Fruit fly (Drosophila melanogaster): Measurements from ENCODE around the gene CG15601.

The CG15601 gene

dm6 chrX:15740288-15740726 lies 29.9 kb downstream of the CG15601 start (continued):
- TF ChIP-seq CG18764 (GFP tag; optimal IDR thresholded peaks at IDR 0.05): peak; percentile 45
- no peak for TF ChIP-seq CG32767 (GFP tag; IDR thresholded peaks at IDR 0.05)
- TF ChIP-seq Meics (GFP tag; optimal IDR thresholded peaks at IDR 0.05): peak; percentile 85
- peak; percentile 26 for TF ChIP-seq ERR (GFP tag; optimal IDR thresholded peaks at IDR 0.05)
- TF ChIP-seq CHES-1-like (GFP tag; optimal IDR thresholded peaks at IDR 0.05): peak; percentile 50
- TF ChIP-seq CG4282 (GFP tag; optimal IDR thresholded peaks at IDR 0.05): no peak
- TF ChIP-seq CG10654 (GFP tag; optimal IDR thresholded peaks at IDR 0.05): peak; percentile 31
- TF ChIP-seq dmrt99B (tag; optimal IDR thresholded peaks at IDR 0.05): peak; percentile 71
- TF ChIP-seq tna (GFP tag; IDR thresholded peaks at IDR 0.05; ENCODE audit: partially characterized antibody): no peak
- peak; percentile 7 for TF ChIP-seq MTF-1 (GFP tag; optimal IDR thresholded peaks at IDR 0.05; ENCODE audit: borderline replicate concordance)
- no peak for TF ChIP-seq CG7963 (GFP tag; IDR thresholded peaks at IDR 0.05; ENCODE audit: partially characterized antibody)
- peak; percentile 45 for TF ChIP-seq NC2β (GFP tag; optimal IDR thresholded peaks at IDR 0.05)
- no peak for TF ChIP-seq pan (optimal IDR thresholded peaks at IDR 0.05)
- peak in 1 of 2 experiments; percentile 84 for TF ChIP-seq pan (GFP tag; optimal IDR thresholded peaks at IDR 0.05 in 1 of 2, IDR thresholded peaks at IDR 0.05 in 1 of 2)
- peak; percentile 57; the same call in 1 of the 3 replicates for TF ChIP-seq CG34422 (GFP tag; IDR thresholded peaks at IDR 0.05)
- no peak for TF ChIP-seq TFAM (GFP tag; optimal IDR thresholded peaks at IDR 0.05)
- no peak for TF ChIP-seq CG33557 (GFP tag; optimal IDR thresholded peaks at IDR 0.05)
- TF ChIP-seq CG42726 (GFP tag; IDR thresholded peaks at IDR 0.05; ENCODE audit: partially characterized antibody): no peak
- TF ChIP-seq Ada2b (GFP tag; IDR thresholded peaks at IDR 0.05): peak; percentile 75
- peak; percentile 41 for TF ChIP-seq Hr3 (GFP tag; optimal IDR thresholded peaks at IDR 0.05)
- peak; percentile 67 for TF ChIP-seq CG7987 (GFP tag; optimal IDR thresholded peaks at IDR 0.05)
- TF ChIP-seq lmd (GFP tag; IDR thresholded peaks at IDR 0.05): peak; percentile 71; the same call in 1 of the 2 replicates
- no peak for TF ChIP-seq gce (GFP tag; IDR thresholded peaks at IDR 0.05)
- TF ChIP-seq twi (tag; optimal IDR thresholded peaks at IDR 0.05): no peak
- TF ChIP-seq CG2678 (tag; optimal IDR thresholded peaks at IDR 0.05): peak; percentile 84
- TF ChIP-seq ind (GFP tag; optimal IDR thresholded peaks at IDR 0.05): peak; percentile 67
- peak; percentile 66 for TF ChIP-seq CG34376 (GFP tag; optimal IDR thresholded peaks at IDR 0.05)
- TF ChIP-seq CG13123 (GFP tag; optimal IDR thresholded peaks at IDR 0.05): peak; percentile 9
- peak; percentile 84 for TF ChIP-seq cwo (GFP tag; optimal IDR thresholded peaks at IDR 0.05)
- TF ChIP-seq CG6683 (GFP tag; optimal IDR thresholded peaks at IDR 0.05): peak; percentile 63
- no peak for TF ChIP-seq disco-r (GFP tag; optimal IDR thresholded peaks at IDR 0.05)
- TF ChIP-seq aop (GFP tag; IDR thresholded peaks at IDR 0.05): no peak
- no peak for TF ChIP-seq inv (GFP tag; IDR thresholded peaks at IDR 0.05; ENCODE audit: partially characterized antibody)
- TF ChIP-seq Trl (optimal IDR thresholded peaks at IDR 0.05): no peak
- TF ChIP-seq Trl (GFP tag; optimal IDR thresholded peaks at IDR 0.05): peak; percentile 46
- peak; percentile 9 for TF ChIP-seq slou (GFP tag; optimal IDR thresholded peaks at IDR 0.05)
- TF ChIP-seq CG3995 (GFP tag; optimal IDR thresholded peaks at IDR 0.05): peak; percentile 14
- TF ChIP-seq fu2 (GFP tag; optimal IDR thresholded peaks at IDR 0.05): peak; percentile 37
- no peak for TF ChIP-seq CG17802 (tag; optimal IDR thresholded peaks at IDR 0.05)
- TF ChIP-seq zfh1 (GFP tag; IDR thresholded peaks at IDR 0.05): peak; percentile 73; the same call in 2 of the 3 replicates
- peak; percentile 76 for TF ChIP-seq CG18619 (GFP tag; optimal IDR thresholded peaks at IDR 0.05)
- TF ChIP-seq onecut (GFP tag; IDR thresholded peaks at IDR 0.05): peak; percentile 55; the same call in 1 of the 2 replicates
- TF ChIP-seq CG14965 (GFP tag; optimal IDR thresholded peaks at IDR 0.05; ENCODE audit: borderline replicate concordance): no peak
- peak; percentile 47 for TF ChIP-seq ssp (GFP tag; IDR thresholded peaks at IDR 0.05)
- peak; percentile 80 for TF ChIP-seq Dek (tag; optimal IDR thresholded peaks at IDR 0.05)
- TF ChIP-seq Rx (GFP tag; IDR thresholded peaks at IDR 0.05): peak; percentile 50; the same call in 1 of the 2 replicates
- peak; percentile 75 for TF ChIP-seq CG8944 (GFP tag; optimal IDR thresholded peaks at IDR 0.05)
- no peak for TF ChIP-seq zen2 (GFP tag; IDR thresholded peaks at IDR 0.05; ENCODE audit: partially characterized antibody)
- peak; percentile 79 for TF ChIP-seq lbe (GFP tag; optimal IDR thresholded peaks at IDR 0.05)
- peak; percentile 85 for TF ChIP-seq ci (GFP tag; IDR thresholded peaks at IDR 0.05)
- 0 out of 2 replicates have a peak, but pooled peaks have one; percentile 4 for TF ChIP-seq amos (GFP tag; IDR thresholded peaks at IDR 0.05; ENCODE audit: partially characterized antibody)

All from whole organism, embryonic.